Worm (Caenorhabditis elegans) whole organism, early embryonic: ENCODE results near the gene T22G5.1.

Experiments
- B0310.2 ChIP-seq: sonication (generic microtip); optimal IDR thresholded peaks from 2 replicates; lab custom pipeline; 2016; ENCODE audit warnings: mild to moderate bottlenecking, missing genetic modification characterization, missing compliant biosample characterization
- F13C5.2 ChIP-seq: sonication (generic microtip); optimal IDR thresholded peaks from 2 replicates; lab custom pipeline; 2017; ENCODE audit warnings: mild to moderate bottlenecking, missing genetic modification characterization, inconsistent platforms, missing compliant biosample characterization
- aly-1 ChIP-seq: sonication (generic microtip); optimal IDR thresholded peaks from 2 replicates; lab custom pipeline; 2016; ENCODE audit warnings: missing genetic modification characterization, missing compliant biosample characterization
- ama-1 ChIP-seq: fragments of 150-350 bp; optimal IDR thresholded peaks from 2 replicates; lab custom pipeline; 2014
- ceh-13 ChIP-seq: fragments of 200-800 bp; sonication (Bioruptor generic); optimal IDR thresholded peaks from 2 replicates; lab custom pipeline; 2018; ENCODE audit warnings: mild to moderate bottlenecking, missing genetic modification characterization, missing compliant biosample characterization
- ceh-36 ChIP-seq: sonication (generic microtip); optimal IDR thresholded peaks from 2 replicates; lab custom pipeline; 2016; ENCODE audit warnings: missing genetic modification characterization, inconsistent platforms, missing compliant biosample characterization
- ets-7 ChIP-seq: sonication (generic microtip); optimal IDR thresholded peaks from 2 replicates; lab custom pipeline; 2016; ENCODE audit warnings: missing genotype, missing genetic modification characterization, missing compliant biosample characterization
- flt-1 ChIP-seq: fragments of 200-800 bp; sonication (Bioruptor generic); IDR thresholded peaks from 2 replicates; pipeline ENCODE4 v1.3.6; 2022; ENCODE audit warnings: missing genetic modification characterization, missing compliant biosample characterization
- hmbx-1 ChIP-seq: sonication (generic microtip); optimal IDR thresholded peaks from 2 replicates; lab custom pipeline; 2016; ENCODE audit warnings: mild to moderate bottlenecking, missing genetic modification characterization, missing compliant biosample characterization
- hmg-4 ChIP-seq: fragments of 200-800 bp; sonication (Bioruptor generic); optimal IDR thresholded peaks from 2 replicates; lab custom pipeline; 2018; ENCODE audit warnings: mild to moderate bottlenecking, missing genetic modification characterization, missing compliant biosample characterization
- hnd-1 ChIP-seq: sonication (generic microtip); optimal IDR thresholded peaks from 2 replicates; lab custom pipeline; 2016; ENCODE audit warnings: missing genetic modification characterization, missing compliant biosample characterization
- pes-1 ChIP-seq: fragments of 200-800 bp; sonication (Bioruptor generic); IDR thresholded peaks from 2 replicates; pipeline ENCODE4 v1.3.6; 2022; ENCODE audit warnings: missing genetic modification reagents, missing genetic modification characterization, missing compliant biosample characterization
- scrt-1 ChIP-seq: fragments of 200-800 bp; sonication (Bioruptor generic); IDR thresholded peaks from 2 replicates; pipeline ENCODE4 v1.3.6; 2022; ENCODE audit warnings: missing genetic modification characterization, missing compliant biosample characterization
- sea-1 ChIP-seq: fragments of 200-800 bp; sonication (Bioruptor generic); conservative IDR thresholded peaks from 2 replicates; pipeline ENCODE4 v1.3.6; 2022; ENCODE audit warnings: missing genetic modification characterization, missing compliant biosample characterization
- tbx-11 ChIP-seq: fragments of 200-800 bp; sonication (Bioruptor generic); IDR thresholded peaks from 2 replicates; pipeline ENCODE4 v1.3.6; 2022; ENCODE audit warnings: missing genetic modification characterization, missing compliant biosample characterization
- tbx-37 ChIP-seq: fragments of 200-800 bp; sonication (Bioruptor generic); conservative IDR thresholded peaks from 2 replicates; pipeline ENCODE4 v1.3.6; 2022; ENCODE audit warnings: missing genetic modification reagents, missing genetic modification characterization, missing compliant biosample characterization
- tra-4 ChIP-seq: sonication (generic microtip); optimal IDR thresholded peaks from 2 replicates; lab custom pipeline; 2017; ENCODE audit warnings: missing genetic modification characterization, missing compliant biosample characterization

Gene T22G5.1

DNA sequence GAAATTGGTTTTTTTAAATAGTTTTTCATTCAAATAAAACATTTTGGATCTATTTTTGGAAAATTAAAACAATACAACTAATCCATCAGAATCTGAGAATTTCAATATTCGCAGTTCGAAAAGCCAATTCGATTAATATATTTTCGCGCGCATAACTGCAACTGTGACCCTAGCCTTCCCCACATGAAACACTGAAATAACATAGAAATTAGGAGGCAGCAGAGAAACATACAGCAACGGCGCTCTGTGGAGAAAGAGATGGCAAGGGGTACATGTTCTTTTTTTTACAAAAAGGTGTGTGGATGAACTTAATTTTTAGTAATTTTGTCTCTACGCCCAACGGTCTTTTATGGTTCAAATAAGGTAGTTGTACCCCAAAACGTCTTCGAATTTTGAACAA is 3.5 kb downstream of the T22G5.1 start:
- no peak for TF ChIP-seq tra-4 (tag; lab: Kevin White, UChicago)
- TF ChIP-seq pes-1 (GFP tag; lab: Robert Waterston, UW) = no peak
- no peak for TF ChIP-seq hmg-4 (GFP tag; lab: Kevin White, UChicago)
- no peak for TF ChIP-seq aly-1 (tag; lab: Kevin White, UChicago)
- TF ChIP-seq ets-7 (tag; lab: Kevin White, UChicago) = no peak
- no peak for TF ChIP-seq ama-1 (lab: Kevin White, UChicago)
- no peak for TF ChIP-seq hnd-1 (tag; lab: Kevin White, UChicago)
- no peak for TF ChIP-seq tbx-11
- TF ChIP-seq ceh-36 (tag; lab: Kevin White, UChicago) = no peak
- no peak for TF ChIP-seq sea-1 (GFP tag; lab: Robert Waterston, UW)
- no peak for TF ChIP-seq flt-1 (GFP tag; lab: Robert Waterston, UW)
- TF ChIP-seq hmbx-1 (tag; lab: Kevin White, UChicago) = no peak
- TF ChIP-seq F13C5.2 (tag; lab: Kevin White, UChicago) = no peak
- no peak for TF ChIP-seq tbx-37 (GFP tag; lab: Robert Waterston, UW)

DNA sequence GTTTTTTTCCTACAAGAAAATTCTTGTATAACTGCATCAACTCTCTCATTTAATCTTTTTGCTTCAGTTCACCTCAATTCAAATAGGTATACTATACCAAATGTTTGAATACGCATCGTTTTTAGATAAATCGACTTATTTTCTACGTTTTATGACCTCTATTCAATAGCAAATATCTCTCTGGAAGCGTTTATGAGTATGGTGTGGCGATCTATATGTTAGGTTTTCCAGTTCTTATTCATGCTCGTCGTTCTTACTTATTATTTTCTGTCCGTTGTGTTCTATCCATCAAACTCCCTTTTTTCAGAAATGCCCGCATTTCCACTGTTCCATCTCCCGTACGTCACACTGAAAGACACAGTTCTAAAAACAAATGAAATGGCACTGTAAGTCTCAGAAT is 4.0 kb downstream of the T22G5.1 start, which contains the start of gene T22G5.3:
T22G5.3 (plus strand) TSS at position 301 of the 400 bp plus-strand sequence.
- no peak for TF ChIP-seq aly-1 (tag; lab: Kevin White, UChicago)
- no peak for TF ChIP-seq ets-7 (tag; lab: Kevin White, UChicago)

DNA sequence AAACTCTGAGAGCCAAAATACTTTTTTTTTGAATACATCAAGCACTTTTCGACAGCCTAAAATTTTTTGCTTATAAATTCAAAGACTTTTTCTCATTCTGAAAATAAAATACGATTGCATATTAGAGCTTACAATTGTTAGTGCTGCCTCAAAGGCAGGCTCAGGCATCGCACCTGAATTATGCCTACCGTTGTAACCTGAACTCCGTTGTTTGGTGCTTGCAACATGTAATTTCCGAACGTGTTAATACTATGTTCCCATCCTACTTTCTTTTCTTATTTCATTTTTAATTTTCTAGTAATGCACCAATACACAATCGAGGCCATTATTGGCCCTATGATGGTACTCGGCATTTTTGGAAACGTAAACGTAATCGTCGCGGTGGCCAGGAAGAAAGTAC is 10.7 kb downstream of the T22G5.1 start, which contains the start of gene srsx-19:
srsx-19 (plus strand) TSS at position 301 of the 400 bp plus-strand sequence.
- TF ChIP-seq aly-1 (tag; lab: Kevin White, UChicago) = no peak
- TF ChIP-seq tra-4 (tag; lab: Kevin White, UChicago) = no peak
- TF ChIP-seq pes-1 (GFP tag; lab: Robert Waterston, UW) = no peak
- TF ChIP-seq sea-1 (GFP tag; lab: Robert Waterston, UW) = no peak
- no peak for TF ChIP-seq tbx-37 (GFP tag; lab: Robert Waterston, UW)
- no peak for TF ChIP-seq F13C5.2 (tag; lab: Kevin White, UChicago)
- TF ChIP-seq ceh-13 (GFP tag; lab: Kevin White, UChicago) = no peak
- TF ChIP-seq flt-1 (GFP tag; lab: Robert Waterston, UW) = no peak

DNA sequence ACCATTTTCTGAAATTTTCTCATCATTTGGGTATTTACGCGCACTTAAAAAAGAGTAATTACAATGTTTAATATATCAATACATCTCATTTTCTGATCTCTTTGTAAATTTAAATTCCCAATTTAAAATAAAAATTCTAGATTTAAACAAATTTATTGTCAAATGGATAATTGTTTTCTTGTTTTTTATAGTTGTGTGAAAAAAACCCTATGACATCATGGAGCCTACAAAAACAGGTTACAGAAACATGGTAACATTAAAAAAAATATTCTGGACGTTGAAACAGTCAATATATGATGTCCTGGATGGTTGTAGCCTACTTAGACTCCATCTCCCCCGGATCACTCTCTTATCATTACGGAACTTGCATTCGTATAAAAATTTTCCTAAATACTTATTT is 12.9 kb downstream of the T22G5.1 start, which contains the start of gene spp-12:
spp-12 (plus strand) TSS at position 301 of the 400 bp plus-strand sequence.
- TF ChIP-seq hnd-1 (tag; lab: Kevin White, UChicago) = no peak
- TF ChIP-seq hmbx-1 (tag; lab: Kevin White, UChicago) = no peak

DNA sequence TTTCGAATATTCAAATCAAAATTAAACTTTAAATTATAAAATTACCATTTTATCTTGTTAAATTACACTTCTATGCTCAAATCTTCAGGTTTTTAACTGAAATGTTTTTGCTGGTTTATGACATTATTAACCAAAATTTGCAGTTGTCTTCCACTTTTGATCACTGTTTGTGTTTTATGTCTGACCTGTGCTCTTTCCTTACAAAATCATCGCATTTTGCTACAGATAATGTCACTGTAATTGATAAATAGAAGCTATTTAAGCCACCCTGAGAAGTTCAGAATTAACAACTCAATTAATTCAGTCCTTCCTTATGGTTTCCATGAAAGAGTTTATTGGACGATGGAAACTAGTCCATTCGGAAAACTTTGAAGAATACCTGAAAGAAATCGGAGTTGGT is 13.8 kb downstream of the T22G5.1 start, which contains the start of gene lbp-8:
lbp-8 (plus strand) TSS at position 301 of the 400 bp plus-strand sequence.
- TF ChIP-seq ama-1 (lab: Kevin White, UChicago) (no peak), B0310.2 (no peak), ceh-13 (GFP tag; lab: Kevin White, UChicago) (no peak), ets-7 (tag; lab: Kevin White, UChicago) (no peak), hmg-4 (GFP tag; lab: Kevin White, UChicago) (no peak), sea-1 (GFP tag; lab: Robert Waterston, UW) (no peak), aly-1 (tag; lab: Kevin White, UChicago) (no peak), ceh-36 (tag; lab: Kevin White, UChicago) (no peak), tbx-37 (GFP tag; lab: Robert Waterston, UW) (no peak), flt-1 (GFP tag; lab: Robert Waterston, UW) (no peak), hnd-1 (tag; lab: Kevin White, UChicago) (no peak), tra-4 (tag; lab: Kevin White, UChicago) (no peak), scrt-1 (GFP tag; lab: Robert Waterston, UW) (no peak), pes-1 (GFP tag; lab: Robert Waterston, UW) (no peak), hmbx-1 (tag; lab: Kevin White, UChicago) (no peak), F13C5.2 (tag; lab: Kevin White, UChicago) (no peak), tbx-11 (no peak)

DNA sequence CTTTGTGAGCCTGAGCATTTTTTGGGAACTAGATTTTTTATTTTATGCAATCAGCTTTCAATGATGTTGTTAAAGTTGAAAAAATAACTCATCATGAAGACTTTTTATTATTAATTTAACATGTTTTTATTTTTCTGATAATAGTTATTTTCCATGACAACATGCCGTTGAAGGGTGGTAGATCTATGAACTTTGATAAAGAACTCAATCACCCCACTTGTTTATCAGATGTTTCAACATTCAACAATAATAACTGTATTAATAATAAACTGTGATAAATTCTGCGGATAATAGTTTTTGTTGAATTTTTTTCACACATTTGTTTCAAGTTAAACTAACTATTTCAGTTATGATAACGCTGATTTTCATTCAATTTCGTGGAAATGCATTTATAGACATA is 14.9 kb downstream of the T22G5.1 start:
- no peak for TF ChIP-seq ceh-36 (tag; lab: Kevin White, UChicago)
- TF ChIP-seq hmbx-1 (tag; lab: Kevin White, UChicago) = no peak
- no peak for TF ChIP-seq tbx-11
- TF ChIP-seq flt-1 (GFP tag; lab: Robert Waterston, UW) = no peak
- no peak for TF ChIP-seq hnd-1 (tag; lab: Kevin White, UChicago)
- TF ChIP-seq scrt-1 (GFP tag; lab: Robert Waterston, UW) = no peak
- TF ChIP-seq tbx-37 (GFP tag; lab: Robert Waterston, UW) = no peak
- TF ChIP-seq ama-1 (lab: Kevin White, UChicago) = no peak
- TF ChIP-seq pes-1 (GFP tag; lab: Robert Waterston, UW) = no peak
- TF ChIP-seq aly-1 (tag; lab: Kevin White, UChicago) = no peak
- TF ChIP-seq B0310.2 = no peak
- TF ChIP-seq F13C5.2 (tag; lab: Kevin White, UChicago) = no peak
- TF ChIP-seq ceh-13 (GFP tag; lab: Kevin White, UChicago) = no peak
- no peak for TF ChIP-seq ets-7 (tag; lab: Kevin White, UChicago)
- TF ChIP-seq hmg-4 (GFP tag; lab: Kevin White, UChicago) = no peak
- TF ChIP-seq tra-4 (tag; lab: Kevin White, UChicago) = no peak
- no peak for TF ChIP-seq sea-1 (GFP tag; lab: Robert Waterston, UW)
